Fruit fly (Drosophila melanogaster): Measurements from ENCODE around the gene CG8516.

dm6 chr3R:9756187-9756586 is 36.9 kb upstream of the CG8516 start, which contains the start of the genes Alg12 and Rpt3R:
- TF ChIP-seq Sp1 (GFP tag; optimal IDR thresholded peaks at IDR 0.05) = no peak
- TF ChIP-seq Hnf4 (GFP tag; optimal IDR thresholded peaks at IDR 0.05) = no peak
- no peak for TF ChIP-seq sage (GFP tag; optimal IDR thresholded peaks at IDR 0.05)
- no peak for TF ChIP-seq brk (GFP tag; optimal IDR thresholded peaks at IDR 0.05)
- no peak for TF ChIP-seq psq (GFP tag; optimal IDR thresholded peaks at IDR 0.05)
- TF ChIP-seq Mio (GFP tag; optimal IDR thresholded peaks at IDR 0.05) = no peak
- no peak for TF ChIP-seq HLH106 (tag; optimal IDR thresholded peaks at IDR 0.05)

All from whole organism, wandering third instar larva.